Worm (Caenorhabditis elegans) whole organism, early embryonic: ENCODE data around the gene sluh-7.

ENCODE experiments used
- F13C5.2 ChIP-seq: sonication (generic microtip); optimal IDR thresholded peaks from 2 replicates; lab custom pipeline; 2017; ENCODE audit warnings: mild to moderate bottlenecking, missing genetic modification characterization, inconsistent platforms, missing compliant biosample characterization
- ama-1 ChIP-seq: fragments of 150-350 bp; optimal IDR thresholded peaks from 2 replicates; lab custom pipeline; 2014
- ceh-36 ChIP-seq: sonication (generic microtip); optimal IDR thresholded peaks from 2 replicates; lab custom pipeline; 2016; ENCODE audit warnings: missing genetic modification characterization, inconsistent platforms, missing compliant biosample characterization
- ets-7 ChIP-seq: sonication (generic microtip); optimal IDR thresholded peaks from 2 replicates; lab custom pipeline; 2016; ENCODE audit warnings: missing genotype, missing genetic modification characterization, missing compliant biosample characterization
- flt-1 ChIP-seq: fragments of 200-800 bp; sonication (Bioruptor generic); IDR thresholded peaks from 2 replicates; pipeline ENCODE4 v1.3.6; 2022; ENCODE audit warnings: missing genetic modification characterization, missing compliant biosample characterization
- hmbx-1 ChIP-seq: sonication (generic microtip); optimal IDR thresholded peaks from 2 replicates; lab custom pipeline; 2016; ENCODE audit warnings: mild to moderate bottlenecking, missing genetic modification characterization, missing compliant biosample characterization
- hnd-1 ChIP-seq: sonication (generic microtip); optimal IDR thresholded peaks from 2 replicates; lab custom pipeline; 2016; ENCODE audit warnings: missing genetic modification characterization, missing compliant biosample characterization

DNA sequence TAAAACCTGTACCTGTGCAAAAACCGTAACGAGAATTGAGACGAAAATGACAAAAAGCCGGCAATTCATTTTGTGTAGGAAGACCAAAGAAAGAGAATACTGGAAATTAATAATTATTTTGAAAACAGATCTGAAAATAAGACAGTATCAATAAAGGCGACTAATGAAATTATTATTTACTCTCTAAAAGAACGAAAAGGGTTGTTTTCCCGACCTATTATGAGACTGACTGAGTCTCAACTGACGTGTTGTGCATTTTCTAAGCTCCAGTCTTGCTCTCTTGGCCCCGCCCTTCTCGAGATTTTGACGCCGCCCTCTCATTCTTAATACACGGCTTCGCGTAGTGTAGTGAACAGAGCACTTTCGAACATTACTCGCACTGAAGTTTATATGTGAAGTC is 5.6 kb downstream of the sluh-7 start, which contains the start of gene K07C5.9:
- TF ChIP-seq ama-1 (lab: Kevin White, UChicago) (no peak), flt-1 (GFP tag; lab: Robert Waterston, UW) (no peak), ceh-36 (tag; lab: Kevin White, UChicago) (no peak), hnd-1 (tag; lab: Kevin White, UChicago) (no peak), hmbx-1 (tag; lab: Kevin White, UChicago) (no peak), ets-7 (tag; lab: Kevin White, UChicago) (no peak), F13C5.2 (tag; lab: Kevin White, UChicago) (no peak)
